Fruit fly (Drosophila melanogaster): ENCODE results near the gene CG13135.

DNA sequence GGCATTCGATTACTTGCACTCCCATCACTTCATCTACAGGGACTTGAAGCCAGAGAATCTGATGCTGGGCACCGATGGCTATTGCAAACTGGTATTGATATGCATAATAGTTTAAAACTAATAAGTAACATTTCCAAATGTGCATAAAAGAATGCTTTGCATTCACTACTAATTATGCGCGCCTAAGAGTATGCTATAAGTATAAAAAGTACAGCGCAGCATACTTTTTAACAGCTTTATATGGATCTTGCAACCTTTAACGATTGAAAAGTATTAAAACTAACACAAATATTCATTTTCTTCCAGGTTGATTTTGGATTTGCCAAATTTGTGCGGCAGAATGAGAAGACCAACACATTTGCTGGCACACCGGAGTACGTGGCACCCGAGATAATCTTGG is 31.8 kb upstream of the CG13135 start:
- TF ChIP-seq h (optimal IDR thresholded peaks at IDR 0.05) (no peak), ttk (optimal IDR thresholded peaks at IDR 0.05) (no peak), psq (optimal IDR thresholded peaks at IDR 0.05) (no peak), Sin3A (optimal IDR thresholded peaks at IDR 0.05) (no peak)

Measured in Kc167 (cell line).